Fruit fly (Drosophila melanogaster) whole organism, embryonic: ENCODE measurements around the gene CG12522.

Source experiments
- ATbp ChIP-seq: fragments of 200-800 bp; sonication (Bioruptor generic); optimal IDR thresholded peaks from 2 replicates; lab custom pipeline; 2017; ENCODE audit warnings: missing biosample characterization, mild to moderate bottlenecking, missing genetic modification characterization, missing genetic modification reagents
- Asciz ChIP-seq: fragments of 200-800 bp; sonication (Bioruptor generic); optimal IDR thresholded peaks from 2 replicates; lab custom pipeline; 2017; ENCODE audit warnings: missing biosample characterization, mild to moderate bottlenecking, missing genetic modification characterization, missing genetic modification reagents
- CG10979 ChIP-seq: fragments of 200-800 bp; sonication (Bioruptor generic); optimal IDR thresholded peaks from 2 replicates; lab custom pipeline; 2018; ENCODE audit warnings: missing biosample characterization, mild to moderate bottlenecking, missing genetic modification characterization, moderate library complexity
- CG11695 ChIP-seq: fragments of 200-800 bp; sonication (Bioruptor generic); IDR thresholded peaks from 3 replicates; pipeline ENCODE4 v1.3.6; 2022; ENCODE audit warnings: missing biosample characterization, missing genetic modification characterization
- CG1529 ChIP-seq: fragments of 200-800 bp; sonication (Bioruptor generic); optimal IDR thresholded peaks from 3 replicates; lab custom pipeline; 2018; ENCODE audit warnings: missing biosample characterization, missing genetic modification characterization
- CG15479 ChIP-seq: fragments of 200-800 bp; sonication (Bioruptor generic); optimal IDR thresholded peaks from 3 replicates; lab custom pipeline; 2019; ENCODE audit warnings: missing biosample characterization, mild to moderate bottlenecking, missing genetic modification characterization, moderate library complexity
- CG15696 ChIP-seq: fragments of 200-800 bp; sonication (Bioruptor generic); optimal IDR thresholded peaks from 2 replicates; lab custom pipeline; 2019; ENCODE audit warnings: missing biosample characterization, mild to moderate bottlenecking, missing genetic modification characterization, moderate library complexity
- CG1603 ChIP-seq: fragments of 200-800 bp; sonication (Bioruptor generic); optimal IDR thresholded peaks from 2 replicates; lab custom pipeline; 2019; ENCODE audit warnings: missing biosample characterization, mild to moderate bottlenecking, missing genetic modification characterization, moderate library complexity
- CG17361 ChIP-seq: fragments of 200-800 bp; sonication (Bioruptor generic); IDR thresholded peaks from 3 replicates; pipeline ENCODE4 v1.3.6; 2022; ENCODE audit warnings: missing biosample characterization, missing genetic modification characterization
- CG1792 ChIP-seq: fragments of 200-800 bp; sonication (Bioruptor generic); optimal IDR thresholded peaks from 2 replicates; lab custom pipeline; 2016; ENCODE audit warnings: missing biosample characterization, missing genetic modification characterization
- CG18599 ChIP-seq: fragments of 200-800 bp; sonication (Bioruptor generic); optimal IDR thresholded peaks from 3 replicates; lab custom pipeline; 2017; ENCODE audit warnings: missing biosample characterization, missing genetic modification characterization, mild to moderate bottlenecking, moderate library complexity, missing genetic modification reagents
- CG18764 ChIP-seq: fragments of 200-800 bp; sonication (Bioruptor generic); optimal IDR thresholded peaks from 3 replicates; lab custom pipeline; 2016; ENCODE audit warnings: missing biosample characterization, missing genetic modification characterization
- CG31365 ChIP-seq: fragments of 200-800 bp; sonication (Bioruptor generic); optimal IDR thresholded peaks from 2 replicates; lab custom pipeline; 2018; ENCODE audit warnings: missing biosample characterization, mild to moderate bottlenecking, missing genetic modification characterization
- CG42726 ChIP-seq: fragments of 200-800 bp; sonication (Bioruptor generic); IDR thresholded peaks from 2 replicates; pipeline ENCODE4 v1.3.6; 2022; ENCODE audit warnings: missing biosample characterization, missing genetic modification characterization; ENCODE audit not compliant: partially characterized antibody
- CG4854 ChIP-seq: fragments of 200-800 bp; sonication (Bioruptor generic); optimal IDR thresholded peaks from 2 replicates; lab custom pipeline; 2016; ENCODE audit warnings: missing biosample characterization, missing genetic modification characterization, inconsistent platforms
- CG7745 ChIP-seq: fragments of 200-800 bp; sonication (Bioruptor generic); optimal IDR thresholded peaks from 2 replicates; lab custom pipeline; 2018; ENCODE audit warnings: missing biosample characterization, mild to moderate bottlenecking, missing genetic modification characterization, moderate library complexity
- CG8359 ChIP-seq: fragments of 200-800 bp; sonication (Bioruptor generic); optimal IDR thresholded peaks from 2 replicates; lab custom pipeline; 2017; ENCODE audit warnings: missing biosample characterization, mild to moderate bottlenecking, missing genetic modification characterization, borderline replicate concordance
- CG9727 ChIP-seq: fragments of 200-800 bp; sonication (Bioruptor generic); optimal IDR thresholded peaks from 3 replicates; lab custom pipeline; 2017; ENCODE audit warnings: missing biosample characterization, mild to moderate bottlenecking, missing genetic modification characterization
- Dbx ChIP-seq: fragments of 200-800 bp; sonication (Bioruptor generic); IDR thresholded peaks from 3 replicates; pipeline ENCODE4 v1.3.6; 2022; ENCODE audit warnings: missing biosample characterization, missing genetic modification characterization
- Dek ChIP-seq: fragments of 200-800 bp; sonication (Bioruptor generic); optimal IDR thresholded peaks from 3 replicates; lab custom pipeline; 2019; ENCODE audit warnings: missing biosample characterization, mild to moderate bottlenecking, missing genetic modification characterization, moderate library complexity
- Dp ChIP-seq: fragments of 200-800 bp; sonication (Bioruptor generic); optimal IDR thresholded peaks from 2 replicates; lab custom pipeline; 2018; ENCODE audit warnings: missing biosample characterization, mild to moderate bottlenecking, missing genetic modification characterization, moderate library complexity
- H15 ChIP-seq: fragments of 200-800 bp; sonication (Bioruptor generic); IDR thresholded peaks from 3 replicates; pipeline ENCODE4 v1.3.6; 2022; ENCODE audit warnings: missing biosample characterization, missing genetic modification characterization
- Hmx ChIP-seq: fragments of 200-800 bp; sonication (Bioruptor generic); optimal IDR thresholded peaks from 2 replicates; lab custom pipeline; 2016; ENCODE audit warnings: missing biosample characterization, missing genetic modification characterization
- Jarid2 ChIP-seq: fragments of 200-800 bp; sonication (Bioruptor generic); optimal IDR thresholded peaks from 3 replicates; lab custom pipeline; 2017; ENCODE audit warnings: mild to moderate bottlenecking, missing biosample characterization, missing genetic modification reagents, missing genetic modification characterization
- Max ChIP-seq: fragments of 200-800 bp; sonication (Bioruptor generic); optimal IDR thresholded peaks from 2 replicates; lab custom pipeline; 2016; ENCODE audit warnings: missing biosample characterization, mild to moderate bottlenecking, missing genetic modification characterization
- Meics ChIP-seq: fragments of 200-800 bp; sonication (Bioruptor generic); optimal IDR thresholded peaks from 2 replicates; lab custom pipeline; 2017; ENCODE audit warnings: missing biosample characterization, mild to moderate bottlenecking, missing genetic modification characterization
- NFAT ChIP-seq: fragments of 200-800 bp; sonication (Bioruptor generic); IDR thresholded peaks from 2 replicates; pipeline ENCODE4 v1.3.6; 2022; ENCODE audit warnings: missing biosample characterization, missing genetic modification characterization
- Pdp1 ChIP-seq, 2 experiments: fragments of 200-800 bp; sonication (Bioruptor generic); optimal IDR thresholded peaks; 3 replicates each; lab custom pipeline; 2016; ENCODE audit warnings: missing biosample characterization in 2 of 2, missing genetic modification characterization in 2 of 2, mild to moderate bottlenecking in 1 of 2, moderate library complexity in 1 of 2
- Scr ChIP-seq: fragments of 200-800 bp; sonication (Bioruptor generic); IDR thresholded peaks from 2 replicates; pipeline ENCODE4 v1.3.6; 2022; ENCODE audit warnings: missing biosample characterization, missing genetic modification characterization; ENCODE audit not compliant: partially characterized antibody
- Sry-β ChIP-seq: fragments of 200-800 bp; sonication (Bioruptor generic); optimal IDR thresholded peaks from 2 replicates; lab custom pipeline; 2018; ENCODE audit warnings: missing biosample characterization, mild to moderate bottlenecking, missing genetic modification characterization, moderate library complexity
- Sry-δ ChIP-seq: fragments of 200-800 bp; sonication (Bioruptor generic); optimal IDR thresholded peaks from 2 replicates; lab custom pipeline; 2016; ENCODE audit warnings: missing biosample characterization, missing genetic modification characterization
- bcd ChIP-seq: fragments of 200-800 bp; sonication (Bioruptor generic); optimal IDR thresholded peaks from 2 replicates; lab custom pipeline; 2017; ENCODE audit warnings: missing biosample characterization, mild to moderate bottlenecking, missing genetic modification characterization
- caup ChIP-seq: fragments of 200-800 bp; sonication (Bioruptor generic); optimal IDR thresholded peaks from 3 replicates; lab custom pipeline; 2017; ENCODE audit warnings: missing biosample characterization, mild to moderate bottlenecking, missing genetic modification characterization, moderate library complexity; ENCODE audit not compliant: severe bottlenecking
- chif ChIP-seq, 2 experiments: fragments of 200-800 bp; sonication (Bioruptor generic); optimal IDR thresholded peaks; 3 replicates each; lab custom pipeline; 2016; ENCODE audit warnings: missing biosample characterization in 2 of 2, missing genetic modification characterization in 2 of 2
- da ChIP-seq: fragments of 200-800 bp; sonication (Bioruptor generic); optimal IDR thresholded peaks from 2 replicates; lab custom pipeline; 2016; ENCODE audit warnings: missing biosample characterization, missing genetic modification characterization
- exex ChIP-seq: fragments of 200-800 bp; sonication (Bioruptor generic); optimal IDR thresholded peaks from 4 replicates; lab custom pipeline; 2018; ENCODE audit warnings: missing biosample characterization, mild to moderate bottlenecking, missing genetic modification characterization, moderate library complexity
- fd96Cb ChIP-seq: fragments of 200-800 bp; sonication (Bioruptor generic); optimal IDR thresholded peaks from 2 replicates; lab custom pipeline; 2018; ENCODE audit warnings: missing biosample characterization, mild to moderate bottlenecking, missing genetic modification characterization, moderate library complexity
- fu2 ChIP-seq: fragments of 200-800 bp; sonication (Bioruptor generic); optimal IDR thresholded peaks from 2 replicates; lab custom pipeline; 2016; ENCODE audit warnings: missing biosample characterization, missing genetic modification characterization
- ind ChIP-seq: fragments of 200-800 bp; sonication (Bioruptor generic); optimal IDR thresholded peaks from 3 replicates; lab custom pipeline; 2016; ENCODE audit warnings: missing biosample characterization, missing genetic modification characterization
- nerfin-1 ChIP-seq: fragments of 200-800 bp; sonication (Bioruptor generic); optimal IDR thresholded peaks from 3 replicates; lab custom pipeline; 2019; ENCODE audit warnings: missing biosample characterization, mild to moderate bottlenecking, missing genetic modification characterization, moderate library complexity
- pb ChIP-seq: fragments of 200-800 bp; sonication (Bioruptor generic); optimal IDR thresholded peaks from 3 replicates; lab custom pipeline; 2016; ENCODE audit warnings: missing biosample characterization, missing genetic modification characterization
- sc ChIP-seq, 3 experiments: fragments of >200 bp in 2 of 3; fragments of 200-800 bp in 1 of 3; sonication (Bioruptor generic) in 1 of 3; optimal IDR thresholded peaks; 2 replicates in 2 of 3; 3 replicates in 1 of 3; lab custom pipeline; 2017; ENCODE audit warnings: mild to moderate bottlenecking in 1 of 3, missing biosample characterization in 1 of 3, missing genetic modification characterization in 1 of 3, missing genetic modification reagents in 1 of 3
- scrt ChIP-seq: fragments of 200-800 bp; sonication (Bioruptor generic); optimal IDR thresholded peaks from 2 replicates; lab custom pipeline; 2018; ENCODE audit warnings: missing biosample characterization, mild to moderate bottlenecking, missing genetic modification characterization, moderate library complexity
- tap ChIP-seq: fragments of 200-800 bp; optimal IDR thresholded peaks from 3 replicates; lab custom pipeline; 2019; ENCODE audit warnings: missing biosample characterization, mild to moderate bottlenecking, missing genetic modification characterization, moderate library complexity
- tll ChIP-seq, 2 experiments: fragments of 200-800 bp in 1 of 2; fragments of >200 bp in 1 of 2; sonication (Bioruptor generic) in 1 of 2; optimal IDR thresholded peaks; 2 replicates each; lab custom pipeline; 2017 to 2019; ENCODE audit warnings: missing biosample characterization in 2 of 2, missing genetic modification characterization in 2 of 2, mild to moderate bottlenecking in 1 of 2, moderate library complexity in 1 of 2

CG12522 gene

DNA sequence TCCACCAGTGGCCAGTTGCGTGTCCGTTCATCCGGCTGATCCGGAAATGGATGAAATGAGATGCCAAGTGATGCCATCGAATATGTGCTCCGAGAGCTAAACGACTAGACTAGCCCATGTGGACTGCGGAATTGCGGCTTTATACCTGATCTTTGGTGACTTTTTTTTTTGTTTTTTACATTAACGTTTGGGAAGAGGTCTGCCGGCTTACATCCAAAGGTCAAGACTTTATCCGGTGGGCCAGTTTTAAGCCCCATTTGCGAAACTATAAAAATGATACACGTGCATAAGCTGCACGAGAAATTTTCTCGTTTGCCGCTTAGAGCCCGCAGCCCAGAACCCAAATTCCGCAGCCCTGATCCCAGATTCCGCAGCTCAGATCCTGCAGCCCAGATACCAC lies 5.1 kb upstream of the CG12522 start, which contains the start of gene Elo68alpha (continued):
- TF ChIP-seq Scr (no peak), sc (optimal IDR thresholded peaks at IDR 0.05; lab: Kevin White, UChicago) (no peak), sc (GFP tag; optimal IDR thresholded peaks at IDR 0.05; lab: Kevin White, UChicago) (no peak), CG1529 (GFP tag; lab: Kevin White, UChicago) (no peak), CG1603 (tag; lab: Kevin White, UChicago) (no peak), NFAT (GFP tag; lab: Robert Waterston, UW) (no peak), tll (GFP tag; optimal IDR thresholded peaks at IDR 0.05; lab: Kevin White, UChicago) (no peak), pb (no peak)
- TF ChIP-seq, all 482 proteins: peak for 0

DNA sequence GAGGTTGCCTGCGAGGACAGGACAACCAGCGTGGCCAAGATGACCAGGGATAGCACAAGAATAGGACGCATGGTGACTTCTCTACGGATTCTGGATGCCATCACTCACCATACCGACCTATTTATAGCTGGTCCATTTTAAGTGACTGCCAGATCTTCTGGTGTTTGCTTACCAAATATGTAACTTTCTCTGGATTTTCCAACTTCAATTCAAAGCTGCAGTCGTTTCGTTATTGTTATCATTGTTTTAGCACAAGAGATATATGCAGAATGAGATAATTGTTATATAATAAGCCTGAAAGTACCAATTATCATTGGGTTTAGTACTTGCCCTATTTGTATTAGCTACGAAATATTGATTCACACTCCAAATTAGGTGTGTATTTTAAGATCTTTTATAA lies 4.3 kb upstream of the CG12522 start, which contains the start of gene CG32071:
TSS of gene CG32071 (minus strand) at position 101 of the 400 bp plus-strand sequence.
- no peak for TF ChIP-seq exex (tag; lab: Kevin White, UChicago)
- no peak for TF ChIP-seq chif (GFP tag; optimal IDR thresholded peaks at IDR 0.05; lab: Kevin White, UChicago)
- TF ChIP-seq Pdp1 (GFP tag; optimal IDR thresholded peaks at IDR 0.05; lab: Kevin White, UChicago) = peak in 1 of 2 experiments; percentile 71
- no peak for TF ChIP-seq Hmx (GFP tag; lab: Kevin White, UChicago)
- no peak for TF ChIP-seq CG42726
- no peak for TF ChIP-seq CG8359 (GFP tag; lab: Kevin White, UChicago)
- TF ChIP-seq CG31365 (tag; lab: Kevin White, UChicago) = no peak
- TF ChIP-seq ATbp (GFP tag; lab: Kevin White, UChicago) = no peak
- TF ChIP-seq, all 482 proteins: peak for 1

DNA sequence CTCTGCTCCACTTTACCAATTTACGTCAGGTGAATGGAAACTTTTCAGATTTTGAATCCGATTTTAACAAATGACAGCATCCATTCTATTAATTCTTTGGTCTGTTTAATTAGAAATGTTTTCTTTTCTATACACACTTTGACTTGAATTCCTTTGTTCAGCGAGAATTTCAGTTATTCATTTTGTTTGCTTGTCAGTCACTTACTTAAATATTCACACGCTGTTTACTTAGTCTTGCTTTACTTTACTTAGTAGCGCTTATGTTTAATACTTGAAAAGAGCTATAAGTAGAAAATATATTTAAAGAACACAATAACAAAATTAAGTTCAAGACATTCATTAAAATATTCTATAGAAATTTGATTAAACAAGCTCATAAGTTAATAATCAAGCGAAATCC lies 603 bp upstream of the CG12522 start, which contains the start of gene CG32073:
TSS of gene CG32073 (minus strand) at position 151 of the 400 bp plus-strand sequence.
- TF ChIP-seq nerfin-1 (no peak), CG1792 (GFP tag; lab: Kevin White, UChicago) (peak; percentile 52), Sry-β (GFP tag; lab: Kevin White, UChicago) (peak; percentile 16), CG10979 (tag; lab: Kevin White, UChicago) (peak; percentile 33), da (no peak), CG11695 (GFP tag; lab: Robert Waterston, UW) (0 out of 3 replicates have a peak, but pooled peaks have one; percentile 20), Sry-δ (GFP tag; lab: Kevin White, UChicago) (peak; percentile 29), ind (GFP tag; lab: Kevin White, UChicago) (no peak), Jarid2 (no peak), Dbx (GFP tag; lab: Robert Waterston, UW) (peak; percentile 25; the same call in 1 of the 3 replicates), CG17361 (GFP tag; lab: Robert Waterston, UW) (peak; percentile 53; the same call in 2 of the 3 replicates), Meics (GFP tag; lab: Kevin White, UChicago) (peak; percentile 17), caup (GFP tag; lab: Kevin White, UChicago) (peak; percentile 38), CG18764 (peak; percentile 75), scrt (GFP tag; lab: Kevin White, UChicago) (no peak), bcd (GFP tag; lab: Kevin White, UChicago) (no peak), Dek (tag; lab: Kevin White, UChicago) (peak; percentile 17), Asciz (GFP tag; lab: Kevin White, UChicago) (peak; percentile 23), ATbp (GFP tag; lab: Kevin White, UChicago) (peak; percentile 51), H15 (GFP tag; lab: Robert Waterston, UW) (no peak), CG15696 (tag; lab: Kevin White, UChicago) (peak; percentile 21), CG18599 (peak; percentile 75), fu2 (GFP tag; lab: Kevin White, UChicago) (no peak), tap (peak; percentile 36), CG15479 (GFP tag; lab: Kevin White, UChicago) (no peak), Dp (GFP tag; lab: Kevin White, UChicago) (no peak), fd96Cb (tag; lab: Kevin White, UChicago) (peak; percentile 28), CG7745 (tag; lab: Kevin White, UChicago) (no peak), Max (peak; percentile 35), CG9727 (GFP tag; lab: Kevin White, UChicago) (peak; percentile 16), CG4854 (GFP tag; lab: Kevin White, UChicago) (peak; percentile 28)
